Fruit fly (Drosophila melanogaster) whole organism, embryonic: ENCODE data around the gene CG34454.

ENCODE experiments used
- Atf6 ChIP-seq: fragments of 200-800 bp; sonication (Bioruptor generic); IDR thresholded peaks from 2 replicates; pipeline ENCODE4 v1.3.6; 2022; ENCODE audit warnings: missing biosample characterization, missing genetic modification characterization
- Bdp1 ChIP-seq: fragments of 200-800 bp; sonication (Bioruptor generic); optimal IDR thresholded peaks from 3 replicates; lab custom pipeline; 2016; ENCODE audit warnings: missing biosample characterization, missing genetic modification characterization
- Bgb ChIP-seq: fragments of 200-800 bp; sonication (Bioruptor generic); IDR thresholded peaks from 2 replicates; pipeline ENCODE4 v1.3.6; 2022; ENCODE audit warnings: missing biosample characterization, missing genetic modification characterization; ENCODE audit not compliant: partially characterized antibody
- CG10366 ChIP-seq: fragments of 200-800 bp; sonication (Bioruptor generic); IDR thresholded peaks from 2 replicates; pipeline ENCODE4 v1.3.6; 2022; ENCODE audit warnings: missing biosample characterization, missing genetic modification characterization
- CG10431 ChIP-seq: fragments of 200-800 bp; sonication (Bioruptor generic); optimal IDR thresholded peaks from 3 replicates; lab custom pipeline; 2018; ENCODE audit warnings: missing biosample characterization, mild to moderate bottlenecking, missing genetic modification characterization
- CG12104 ChIP-seq: fragments of 200-800 bp; sonication (Bioruptor generic); optimal IDR thresholded peaks from 3 replicates; lab custom pipeline; 2016; ENCODE audit warnings: missing biosample characterization, missing genetic modification characterization
- CG12236 ChIP-seq: fragments of 200-800 bp; sonication (Bioruptor generic); optimal IDR thresholded peaks from 2 replicates; lab custom pipeline; 2016; ENCODE audit warnings: missing biosample characterization, missing genetic modification characterization
- CG12769 ChIP-seq: fragments of 200-800 bp; sonication (Bioruptor generic); optimal IDR thresholded peaks from 2 replicates; lab custom pipeline; 2019; ENCODE audit warnings: missing biosample characterization, mild to moderate bottlenecking, missing genetic modification characterization, moderate library complexity
- CG12942 ChIP-seq: fragments of 200-800 bp; sonication (Bioruptor generic); optimal IDR thresholded peaks from 3 replicates; lab custom pipeline; 2016; ENCODE audit warnings: missing biosample characterization, missing genetic modification characterization
- CG14710 ChIP-seq: fragments of 200-800 bp; sonication (Bioruptor generic); optimal IDR thresholded peaks from 3 replicates; lab custom pipeline; 2019; ENCODE audit warnings: missing biosample characterization, mild to moderate bottlenecking, missing genetic modification characterization, moderate library complexity
- CG1602 ChIP-seq: fragments of 200-800 bp; sonication (Bioruptor generic); optimal IDR thresholded peaks from 3 replicates; lab custom pipeline; 2016; ENCODE audit warnings: missing biosample characterization, missing genetic modification characterization
- CG16779 ChIP-seq: fragments of 200-800 bp; sonication (Bioruptor generic); IDR thresholded peaks from 2 replicates; pipeline ENCODE4 v1.3.6; 2022; ENCODE audit warnings: missing biosample characterization, missing genetic modification characterization
- CG17186 ChIP-seq: fragments of 200-800 bp; sonication (Bioruptor generic); optimal IDR thresholded peaks from 3 replicates; lab custom pipeline; 2017; ENCODE audit warnings: missing biosample characterization, missing genetic modification reagents, missing genetic modification characterization
- CG17361 ChIP-seq: fragments of 200-800 bp; sonication (Bioruptor generic); IDR thresholded peaks from 3 replicates; pipeline ENCODE4 v1.3.6; 2022; ENCODE audit warnings: missing biosample characterization, missing genetic modification characterization
- CG31365 ChIP-seq: fragments of 200-800 bp; sonication (Bioruptor generic); optimal IDR thresholded peaks from 2 replicates; lab custom pipeline; 2018; ENCODE audit warnings: missing biosample characterization, mild to moderate bottlenecking, missing genetic modification characterization
- CG5180 ChIP-seq: fragments of 200-800 bp; sonication (Bioruptor generic); optimal IDR thresholded peaks from 3 replicates; lab custom pipeline; 2017; ENCODE audit warnings: missing biosample characterization, missing genetic modification characterization, mild to moderate bottlenecking, moderate library complexity, missing genetic modification reagents
- CG5953 ChIP-seq: fragments of 200-800 bp; sonication (Bioruptor generic); IDR thresholded peaks from 2 replicates; pipeline ENCODE4 v1.3.6; 2022; ENCODE audit warnings: missing biosample characterization, missing genetic modification characterization
- CG6175 ChIP-seq: fragments of 200-800 bp; sonication (Bioruptor generic); IDR thresholded peaks from 3 replicates; pipeline ENCODE4 v1.3.6; 2022; ENCODE audit warnings: missing biosample characterization, missing genetic modification characterization
- CG9797 ChIP-seq: fragments of 200-800 bp; sonication (Bioruptor generic); optimal IDR thresholded peaks from 3 replicates; lab custom pipeline; 2018; ENCODE audit warnings: missing biosample characterization, mild to moderate bottlenecking, missing genetic modification characterization
- Drgx ChIP-seq: fragments of 200-800 bp; sonication (Bioruptor generic); IDR thresholded peaks from 2 replicates; pipeline ENCODE4 v1.3.6; 2022; ENCODE audit warnings: missing biosample characterization, missing genetic modification characterization
- ERR ChIP-seq: fragments of 200-800 bp; sonication (Bioruptor generic); optimal IDR thresholded peaks from 2 replicates; lab custom pipeline; 2016; ENCODE audit warnings: missing biosample characterization, missing genetic modification characterization
- Fer3 ChIP-seq: fragments of 200-800 bp; sonication (Bioruptor generic); optimal IDR thresholded peaks from 2 replicates; lab custom pipeline; 2018; ENCODE audit warnings: missing biosample characterization, mild to moderate bottlenecking, missing genetic modification characterization, moderate library complexity
- GATAe ChIP-seq: fragments of 200-800 bp; sonication (Bioruptor generic); conservative IDR thresholded peaks from 2 replicates; pipeline ENCODE4 v1.3.6; 2022; ENCODE audit warnings: missing biosample characterization, missing genetic modification characterization
- Gsc ChIP-seq: fragments of 200-800 bp; sonication (Bioruptor generic); IDR thresholded peaks from 2 replicates; pipeline ENCODE4 v1.3.6; 2022; ENCODE audit warnings: missing biosample characterization, missing genetic modification characterization
- Hand ChIP-seq: fragments of 200-800 bp; sonication (Bioruptor generic); optimal IDR thresholded peaks from 2 replicates; lab custom pipeline; 2017; ENCODE audit warnings: mild to moderate bottlenecking, missing biosample characterization, missing genetic modification reagents, missing genetic modification characterization
- NC2α ChIP-seq: fragments of 200-800 bp; sonication (Bioruptor generic); optimal IDR thresholded peaks from 2 replicates; lab custom pipeline; 2016; ENCODE audit warnings: missing biosample characterization, missing genetic modification characterization
- NC2β ChIP-seq: fragments of 200-800 bp; sonication (Bioruptor generic); optimal IDR thresholded peaks from 2 replicates; lab custom pipeline; 2016; ENCODE audit warnings: missing biosample characterization, missing genetic modification characterization
- Nf-YC ChIP-seq: fragments of 200-800 bp; optimal IDR thresholded peaks from 3 replicates; lab custom pipeline; 2019; ENCODE audit warnings: missing biosample characterization, mild to moderate bottlenecking, missing genetic modification characterization, moderate library complexity
- Ravus ChIP-seq: fragments of 200-800 bp; sonication (Bioruptor generic); IDR thresholded peaks from 2 replicates; pipeline ENCODE4 v1.3.6; 2022; ENCODE audit warnings: missing biosample characterization, missing genetic modification characterization
- Usf ChIP-seq: fragments of 200-800 bp; sonication (Bioruptor generic); optimal IDR thresholded peaks from 2 replicates; lab custom pipeline; 2017; ENCODE audit warnings: missing genotype, missing biosample characterization, missing genetic modification characterization
- ato ChIP-seq: fragments of 200-800 bp; sonication (Bioruptor generic); IDR thresholded peaks from 2 replicates; pipeline ENCODE4 v1.3.6; 2022; ENCODE audit warnings: missing biosample characterization, missing genetic modification characterization; ENCODE audit not compliant: partially characterized antibody
- dmrt99B ChIP-seq: fragments of 200-800 bp; sonication (Bioruptor generic); optimal IDR thresholded peaks from 2 replicates; lab custom pipeline; 2018; ENCODE audit warnings: missing biosample characterization, mild to moderate bottlenecking, missing genetic modification characterization, moderate library complexity
- eyg ChIP-seq: fragments of 200-800 bp; sonication (Bioruptor generic); optimal IDR thresholded peaks from 3 replicates; lab custom pipeline; 2016; ENCODE audit warnings: missing biosample characterization, missing genetic modification characterization
- gcm ChIP-seq: fragments of 200-800 bp; sonication (Bioruptor generic); optimal IDR thresholded peaks from 2 replicates; lab custom pipeline; 2019; ENCODE audit warnings: missing biosample characterization, mild to moderate bottlenecking, missing genetic modification characterization, moderate library complexity
- gem ChIP-seq: fragments of 200-800 bp; sonication (Bioruptor generic); optimal IDR thresholded peaks from 2 replicates; lab custom pipeline; 2019; ENCODE audit warnings: missing biosample characterization, mild to moderate bottlenecking, missing genetic modification characterization, moderate library complexity
- gt ChIP-seq: fragments of 200-800 bp; sonication (Bioruptor generic); IDR thresholded peaks from 2 replicates; pipeline ENCODE4 v1.3.6; 2022; ENCODE audit warnings: missing biosample characterization, missing genetic modification characterization
- her ChIP-seq: fragments of 200-800 bp; sonication (Bioruptor generic); optimal IDR thresholded peaks from 2 replicates; lab custom pipeline; 2016; ENCODE audit warnings: missing biosample characterization, missing genetic modification characterization
- hkb ChIP-seq, 2 experiments: fragments of 200-800 bp in 1 of 2; fragments of >200 bp in 1 of 2; sonication (Bioruptor generic) in 1 of 2; IDR thresholded peaks in 1 of 2; optimal IDR thresholded peaks in 1 of 2; 2 replicates each; pipeline versions ENCODE4 v1.3.6 to Lab custom; 2017 to 2022; ENCODE audit warnings: missing biosample characterization in 1 of 2, missing genetic modification characterization in 1 of 2
- jing ChIP-seq: fragments of 200-800 bp; sonication (Bioruptor generic); optimal IDR thresholded peaks from 2 replicates; lab custom pipeline; 2018; ENCODE audit warnings: missing biosample characterization, mild to moderate bottlenecking, missing genetic modification characterization
- jumu ChIP-seq: fragments of 200-800 bp; sonication (Bioruptor generic); optimal IDR thresholded peaks from 3 replicates; lab custom pipeline; 2016; ENCODE audit warnings: missing biosample characterization, missing genetic modification characterization
- lbe ChIP-seq: fragments of 200-800 bp; sonication (Bioruptor generic); optimal IDR thresholded peaks from 2 replicates; lab custom pipeline; 2016; ENCODE audit warnings: missing biosample characterization, mild to moderate bottlenecking, missing genetic modification characterization
- otp ChIP-seq: fragments of 200-800 bp; sonication (Bioruptor generic); IDR thresholded peaks from 3 replicates; pipeline ENCODE4, ENCODE4 v1.3.6; 2022; ENCODE audit warnings: missing biosample characterization, missing genetic modification characterization
- pfk ChIP-seq: fragments of 200-800 bp; sonication (Bioruptor generic); optimal IDR thresholded peaks from 2 replicates; lab custom pipeline; 2018; ENCODE audit warnings: missing biosample characterization, mild to moderate bottlenecking, missing genetic modification characterization, moderate library complexity
- repo ChIP-seq: fragments of 200-800 bp; sonication (Bioruptor generic); optimal IDR thresholded peaks from 2 replicates; lab custom pipeline; 2016; ENCODE audit warnings: missing biosample characterization, missing genetic modification characterization
- row ChIP-seq: fragments of 200-800 bp; sonication (Bioruptor generic); IDR thresholded peaks from 3 replicates; pipeline ENCODE4 v1.3.6; 2022; ENCODE audit warnings: missing biosample characterization, missing genetic modification characterization
- sens ChIP-seq: fragments of 200-800 bp; sonication (Bioruptor generic); peaks from one replicate; lab custom pipeline; 2016; ENCODE audit warnings: missing biosample characterization, missing genetic modification characterization
- sna ChIP-seq: fragments of 200-800 bp; sonication (Bioruptor generic); IDR thresholded peaks from 2 replicates; pipeline ENCODE4 v1.3.6; 2022; ENCODE audit warnings: missing biosample characterization, missing genetic modification characterization; ENCODE audit not compliant: partially characterized antibody
- tio ChIP-seq: fragments of 200-800 bp; sonication (Bioruptor generic); optimal IDR thresholded peaks from 2 replicates; lab custom pipeline; 2017; ENCODE audit warnings: missing biosample characterization, missing genetic modification characterization, inconsistent platforms

The CG34454 gene

DNA sequence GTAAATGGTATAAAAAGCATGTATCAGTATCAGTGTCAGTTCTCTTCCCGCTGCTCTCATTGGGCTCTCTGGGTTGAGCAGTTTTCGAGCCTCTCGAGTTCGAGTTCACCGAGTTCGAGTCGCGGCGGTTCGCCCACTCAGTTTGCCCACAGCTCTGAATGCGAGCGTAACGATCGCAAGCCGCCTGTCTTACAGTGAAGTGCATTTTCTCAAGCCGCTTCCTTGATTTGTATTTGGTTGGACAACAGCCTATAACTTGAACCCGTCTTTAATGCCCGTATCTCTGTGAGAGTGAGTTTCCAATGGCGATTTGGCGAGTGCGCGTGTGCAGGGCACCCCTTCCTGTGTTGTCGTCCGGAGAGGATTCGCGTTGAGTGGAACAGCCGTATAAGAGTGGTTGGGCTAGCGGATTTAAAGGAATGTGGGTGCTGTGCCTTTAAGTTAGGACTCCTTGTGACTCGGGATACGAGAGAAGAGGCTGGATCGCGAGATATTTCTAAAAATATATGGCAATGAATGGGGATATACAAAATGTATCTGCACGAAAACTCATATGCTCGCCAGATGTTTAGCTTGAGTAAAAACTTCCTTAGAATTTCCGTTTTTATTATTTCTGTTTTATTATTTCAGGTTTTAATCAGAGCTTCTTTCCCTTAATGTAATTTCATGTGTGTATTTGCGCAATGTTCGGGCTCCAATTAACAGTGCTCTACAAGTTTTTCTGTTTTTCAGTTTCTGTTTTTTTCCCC lies 39.5 kb upstream of the CG34454 start (continued):
- TF ChIP-seq CG5180 (GFP tag; lab: Kevin White, UChicago), result peak; percentile 88
- TF ChIP-seq otp (GFP tag; lab: Robert Waterston, UW), result 0 out of 3 replicates have a peak, but pooled peaks have one; percentile 30
- peak; percentile 16 for TF ChIP-seq her (GFP tag; lab: Kevin White, UChicago)
- TF ChIP-seq gcm (GFP tag; lab: Kevin White, UChicago), result peak; percentile 77
- TF ChIP-seq ato (GFP tag; lab: Robert Waterston, UW), result peak; percentile 64; the same call in 1 of the 2 replicates
- no peak for TF ChIP-seq sens (GFP tag; lab: Kevin White, UChicago)
- TF ChIP-seq CG5953, result peak; percentile 42; the same call in 1 of the 2 replicates
- TF ChIP-seq eyg, result no peak
- TF ChIP-seq dmrt99B, result no peak
- no peak for TF ChIP-seq CG14710
- TF ChIP-seq Fer3, result no peak
- TF ChIP-seq Ravus, result no peak
- TF ChIP-seq Drgx (GFP tag; lab: Robert Waterston, UW), result no peak
- no peak for TF ChIP-seq CG12942 (GFP tag; lab: Kevin White, UChicago)
- peak; percentile 48 for TF ChIP-seq CG12769 (tag; lab: Kevin White, UChicago)

DNA sequence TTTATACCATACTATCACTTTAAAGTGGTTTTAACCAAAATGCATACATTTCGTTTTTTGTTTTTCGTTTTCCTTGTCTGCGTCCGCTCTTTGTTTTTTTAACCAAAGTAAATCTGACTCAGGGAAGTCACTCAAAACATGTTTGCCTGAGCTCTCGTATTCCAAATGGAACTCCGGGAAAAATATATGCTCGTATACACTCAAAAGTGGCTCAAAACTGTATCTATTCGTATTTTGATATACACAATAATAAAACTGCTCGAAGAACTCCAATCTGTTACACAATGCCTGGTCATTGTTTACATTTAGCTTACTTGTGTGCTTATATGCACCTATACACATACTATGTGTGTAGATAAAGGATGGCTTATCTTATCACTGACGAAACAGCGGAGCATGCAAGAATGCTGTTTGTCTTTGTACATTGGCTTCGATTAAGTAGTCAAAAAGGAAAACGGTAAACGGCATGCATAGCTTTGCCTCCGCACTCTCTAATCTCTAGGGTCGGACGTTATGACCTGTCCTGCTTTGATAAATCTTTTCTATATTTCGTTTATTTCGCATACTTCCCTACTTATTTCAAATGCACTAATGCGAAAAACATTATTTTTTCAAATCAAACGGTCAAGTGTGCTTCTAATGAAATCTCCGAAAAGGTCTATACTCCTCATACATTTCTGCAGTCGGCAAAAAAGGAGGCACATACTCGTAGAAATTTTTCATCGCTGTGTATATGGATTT lies 38.8 kb upstream of the CG34454 start, which contains the start of gene miple2:
miple2 (plus strand) TSS at position 441 of the 741 bp plus-strand sequence.
- no peak for TF ChIP-seq Usf (GFP tag; lab: Kevin White, UChicago)
- no peak for TF ChIP-seq CG9797 (GFP tag; lab: Kevin White, UChicago)
- no peak for TF ChIP-seq hkb (optimal IDR thresholded peaks at IDR 0.05; lab: Kevin White, UChicago)
- no peak; the same call in 1 of the 2 replicates for TF ChIP-seq hkb (GFP tag; IDR thresholded peaks at IDR 0.05; lab: Robert Waterston, UW)
- no peak for TF ChIP-seq NC2α (GFP tag; lab: Kevin White, UChicago)
- peak; percentile 10; the same call in 1 of the 2 replicates for TF ChIP-seq Atf6 (GFP tag; lab: Robert Waterston, UW)
- TF ChIP-seq tio (GFP tag; lab: Kevin White, UChicago), result no peak
- no peak for TF ChIP-seq NC2β (GFP tag; lab: Kevin White, UChicago)
- no peak for TF ChIP-seq CG1602 (GFP tag; lab: Kevin White, UChicago)
- peak; percentile 21 for TF ChIP-seq ERR (GFP tag; lab: Kevin White, UChicago)
- no peak for TF ChIP-seq Bdp1 (GFP tag; lab: Kevin White, UChicago)
- no peak for TF ChIP-seq sna
- peak; percentile 51; the same call in 2 of the 3 replicates for TF ChIP-seq row
- TF ChIP-seq jumu (GFP tag; lab: Kevin White, UChicago), result peak; percentile 36
- TF ChIP-seq Gsc, result no peak
- no peak for TF ChIP-seq CG16779 (GFP tag; lab: Robert Waterston, UW)
- peak; percentile 47 for TF ChIP-seq CG10431 (GFP tag; lab: Kevin White, UChicago)
- TF ChIP-seq CG12104, result peak; percentile 38
- no peak for TF ChIP-seq Bgb (GFP tag; lab: Robert Waterston, UW)
- no peak for TF ChIP-seq gt
- peak; percentile 27 for TF ChIP-seq CG31365 (tag; lab: Kevin White, UChicago)
- TF ChIP-seq jing (GFP tag; lab: Kevin White, UChicago), result no peak
- peak; percentile 52 for TF ChIP-seq Hand (GFP tag; lab: Kevin White, UChicago)
- TF ChIP-seq GATAe (GFP tag; lab: Robert Waterston, UW), result no peak; the same call in 1 of the 2 replicates
- TF ChIP-seq CG6175, result no peak
- TF ChIP-seq gem (tag; lab: Kevin White, UChicago), result no peak
- peak; percentile 66 for TF ChIP-seq pfk (GFP tag; lab: Kevin White, UChicago)
- TF ChIP-seq CG17186 (GFP tag; lab: Kevin White, UChicago), result no peak
- TF ChIP-seq repo (GFP tag; lab: Kevin White, UChicago), result no peak
- TF ChIP-seq CG10366 (GFP tag; lab: Robert Waterston, UW), result no peak
- TF ChIP-seq CG12236, result peak; percentile 36
- peak; percentile 71; the same call in 2 of the 3 replicates for TF ChIP-seq CG17361 (GFP tag; lab: Robert Waterston, UW)
- TF ChIP-seq lbe (GFP tag; lab: Kevin White, UChicago), result no peak
- peak; percentile 35 for TF ChIP-seq Nf-YC (tag; lab: Kevin White, UChicago)
